Worm (Caenorhabditis elegans) whole organism, L2 larva: ENCODE measurements around the gene F54H5.5.

ENCODE experiments used
- blmp-1 ChIP-seq: sonication (generic microtip); optimal IDR thresholded peaks from 2 replicates; lab custom pipeline; 2017; ENCODE audit warnings: missing genetic modification characterization, mild to moderate bottlenecking, missing compliant biosample characterization, antibody characterized with exemption, moderate library complexity; ENCODE audit not compliant: insufficient read depth
- elt-3 ChIP-seq: sonication (generic microtip); optimal IDR thresholded peaks from 2 replicates; lab custom pipeline; 2017; ENCODE audit warnings: missing biosample characterization, missing genetic modification characterization
- lsy-2 ChIP-seq, 2 experiments: fragments of 150-350 bp in 1 of 2; sonication (generic microtip) in 1 of 2; optimal IDR thresholded peaks; 2 replicates each; lab custom pipeline; 2014 to 2017; ENCODE audit warnings: missing biosample characterization in 2 of 2, missing genetic modification characterization in 2 of 2
- mdl-1 ChIP-seq, 2 experiments: fragments of 150-350 bp in 1 of 2; sonication (generic microtip) in 1 of 2; optimal IDR thresholded peaks; 2 replicates each; lab custom pipeline; 2017; ENCODE audit warnings: missing biosample characterization in 2 of 2, missing genetic modification characterization in 2 of 2

DNA sequence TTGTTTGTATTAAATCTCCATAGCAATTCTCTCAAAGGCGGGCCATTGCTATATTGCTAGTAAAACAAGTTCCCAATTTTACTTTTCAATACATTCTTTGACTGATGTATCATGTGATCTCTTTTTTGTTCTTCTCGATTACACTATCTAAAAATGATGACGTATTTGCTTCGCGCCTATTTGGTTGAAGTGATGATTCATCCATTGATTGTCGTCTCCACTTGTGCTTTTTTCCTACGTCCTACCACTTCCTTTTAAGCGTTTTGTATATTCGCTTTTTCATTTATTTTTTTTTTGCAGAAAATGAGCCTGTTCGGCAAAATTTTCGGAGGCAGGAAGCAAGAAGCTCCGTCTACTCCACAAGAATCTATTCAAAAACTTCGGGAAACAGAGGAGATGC lies 37.7 kb downstream of the F54H5.5 start, which contains the start of gene vps-32.1:
- TF ChIP-seq blmp-1, result peak; percentile 25
- no peak for TF ChIP-seq lsy-2 (tag; optimal IDR thresholded peaks at IDR 0.05; lab: Kevin White, UChicago)
- no peak for TF ChIP-seq elt-3 (tag; lab: Kevin White, UChicago)
- TF ChIP-seq mdl-1 (tag; optimal IDR thresholded peaks at IDR 0.05; lab: Kevin White, UChicago), result no peak
